Worm (Caenorhabditis elegans): Measurements from ENCODE around the gene srw-145.

Gene srw-145

ce11 chrV:13908120-13908915 is 28.6 kb upstream of the srw-145 start (continued):
- no peak for TF ChIP-seq bed-1 (GFP tag; IDR thresholded peaks at IDR 0.05)
- no peak for TF ChIP-seq rpc-1 (optimal IDR thresholded peaks at IDR 0.05)
- TF ChIP-seq rpc-1 (tag; optimal IDR thresholded peaks at IDR 0.05), result no peak
- no peak for TF ChIP-seq snpc-4 (GFP tag; optimal IDR thresholded peaks at IDR 0.05)
- TF ChIP-seq snpc-4 (tag; optimal IDR thresholded peaks at IDR 0.05), result no peak
- TF ChIP-seq chd-7 (tag; optimal IDR thresholded peaks at IDR 0.05), result peak; percentile 38
- TF ChIP-seq Y53G8AR.9 (GFP tag; conservative IDR thresholded peaks at IDR 0.05), result no peak
- TF ChIP-seq unc-130 (GFP tag; optimal IDR thresholded peaks at IDR 0.05), result no peak
- TF ChIP-seq ets-4 (GFP tag; optimal IDR thresholded peaks at IDR 0.05), result no peak
- no peak for TF ChIP-seq ZK185.1 (tag; optimal IDR thresholded peaks at IDR 0.05; ENCODE audit: poor library complexity, severe bottlenecking)
- TF ChIP-seq ceh-40 (GFP tag; IDR thresholded peaks at IDR 0.05), result no peak
- TF ChIP-seq efl-1 (GFP tag; optimal IDR thresholded peaks at IDR 0.05), result no peak
- TF ChIP-seq nfya-1 (tag; optimal IDR thresholded peaks at IDR 0.05; ENCODE audit: borderline replicate concordance, insufficient read depth), result no peak
- no peak for TF ChIP-seq lsl-1 (GFP tag; optimal IDR thresholded peaks at IDR 0.05)
- no peak for TF ChIP-seq mes-4 (tag; optimal IDR thresholded peaks at IDR 0.05)
- no peak for TF ChIP-seq F57C9.4 (tag; optimal IDR thresholded peaks at IDR 0.05)
- peak; percentile 1 for TF ChIP-seq athp-1 (tag; optimal IDR thresholded peaks at IDR 0.05)
- TF ChIP-seq F52B5.7 (tag; optimal IDR thresholded peaks at IDR 0.05), result no peak
- TF ChIP-seq F10E7.11 (tag; optimal IDR thresholded peaks at IDR 0.05), result no peak
- no peak for TF ChIP-seq T07F8.4 (tag; optimal IDR thresholded peaks at IDR 0.05)
- TF ChIP-seq Y53F4B.3 (GFP tag; IDR thresholded peaks at IDR 0.05), result no peak
- no peak for TF ChIP-seq rec-8 (tag; optimal IDR thresholded peaks at IDR 0.05)
- no peak for TF ChIP-seq cebp-1 (GFP tag; IDR thresholded peaks at IDR 0.05)
- peak; percentile 29 for TF ChIP-seq cebp-1 (tag; optimal IDR thresholded peaks at IDR 0.05)
- no peak for TF ChIP-seq him-1 (tag; optimal IDR thresholded peaks at IDR 0.05)
- TF ChIP-seq B0019.2 (GFP tag; conservative IDR thresholded peaks at IDR 0.05), result no peak
- no peak for TF ChIP-seq mxl-1 (tag; optimal IDR thresholded peaks at IDR 0.05)
- TF ChIP-seq lin-35 (GFP tag; optimal IDR thresholded peaks at IDR 0.05), result peak in 1 of 3 experiments; percentile 39
- TF ChIP-seq die-1 (tag; optimal IDR thresholded peaks at IDR 0.05), result no peak
- TF ChIP-seq mcd-1 (GFP tag; IDR thresholded peaks at IDR 0.05), result no peak
- TF ChIP-seq F37B4.10 (GFP tag; IDR thresholded peaks at IDR 0.05), result no peak
- peak; percentile 6; the same call in 1 of the 2 replicates for TF ChIP-seq Y79H2A.3 (GFP tag; conservative IDR thresholded peaks at IDR 0.05)
- TF ChIP-seq ceh-100 (GFP tag; IDR thresholded peaks at IDR 0.05), result no peak
- TF ChIP-seq let-607 (tag; optimal IDR thresholded peaks at IDR 0.05), result no peak
- no peak for TF ChIP-seq somi-1 (GFP tag; optimal IDR thresholded peaks at IDR 0.05)
- 0 out of 2 replicates have a peak, but pooled peaks have one; percentile 27 for TF ChIP-seq madf-3 (GFP tag; IDR thresholded peaks at IDR 0.05)
- no peak for TF ChIP-seq atf-7 (tag; optimal IDR thresholded peaks at IDR 0.05)
- no peak for TF ChIP-seq cebp-2 (GFP tag; IDR thresholded peaks at IDR 0.05)
- TF ChIP-seq madf-10 (tag; optimal IDR thresholded peaks at IDR 0.05), result no peak
- no peak for TF ChIP-seq sea-2 (GFP tag; IDR thresholded peaks at IDR 0.05)
- no peak for TF ChIP-seq repo-1 (tag; optimal IDR thresholded peaks at IDR 0.05)
- no peak for TF ChIP-seq ceh-58 (GFP tag; IDR thresholded peaks at IDR 0.05)
- TF ChIP-seq Y95B8A.8 (GFP tag; IDR thresholded peaks at IDR 0.05), result peak; percentile 71; the same call in 1 of the 2 replicates
- TF ChIP-seq bed-2 (GFP tag; IDR thresholded peaks at IDR 0.05), result no peak
- no peak for TF ChIP-seq lin-26 (GFP tag; IDR thresholded peaks at IDR 0.05)
- peak; percentile 57 for TF ChIP-seq dox-1 (GFP tag; IDR thresholded peaks at IDR 0.05)
- TF ChIP-seq B0035.1 (tag; optimal IDR thresholded peaks at IDR 0.05), result no peak
- no peak for TF ChIP-seq sptf-2 (GFP tag; optimal IDR thresholded peaks at IDR 0.05)
- TF ChIP-seq ceh-79 (tag; optimal IDR thresholded peaks at IDR 0.05), result no peak
